Fruit fly (Drosophila melanogaster): ENCODE results near the gene cpo.

DNA sequence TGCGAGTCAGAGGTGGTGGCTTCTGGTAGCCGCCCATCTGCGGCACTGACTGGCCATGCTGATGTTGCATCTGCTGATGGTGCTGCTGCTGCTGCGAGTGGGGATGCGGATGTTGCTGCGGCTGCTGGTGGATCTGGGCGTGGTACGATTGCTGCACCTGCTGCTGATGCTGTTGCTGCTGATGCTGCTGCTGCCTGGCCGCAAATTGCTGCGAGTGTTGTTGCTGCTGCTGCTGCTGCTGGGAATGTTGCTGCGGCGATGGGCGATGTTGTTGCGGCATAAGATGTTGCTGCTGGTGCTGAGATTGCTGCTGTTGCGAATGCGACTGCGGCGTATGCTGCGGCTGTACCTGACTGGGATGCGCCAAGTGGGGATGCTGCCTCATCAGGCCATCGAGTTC lies 14.5 kb upstream of the cpo start:
- TF ChIP-seq tj (GFP tag; optimal IDR thresholded peaks at IDR 0.05) (no peak), CG11617 (GFP tag; optimal IDR thresholded peaks at IDR 0.05) (no peak), Hr96 (GFP tag; optimal IDR thresholded peaks at IDR 0.05) (no peak), cic (GFP tag; optimal IDR thresholded peaks at IDR 0.05) (no peak)

Data from whole organism, adult.